Worm (Caenorhabditis elegans) whole organism, L2 larva: ENCODE data around the gene ints-2.

Experiments used
- ZK546.5 ChIP-seq: sonication (generic microtip); optimal IDR thresholded peaks from 2 replicates; lab custom pipeline; 2017; ENCODE audit warnings: missing biosample characterization, missing genetic modification characterization
- aly-2 ChIP-seq: fragments of 150-350 bp; optimal IDR thresholded peaks from 2 replicates; lab custom pipeline; 2014; ENCODE audit warnings: missing biosample characterization, missing genetic modification characterization
- ceh-16 ChIP-seq: fragments of 150-350 bp; optimal IDR thresholded peaks from 2 replicates; lab custom pipeline; 2014; ENCODE audit warnings: missing biosample characterization, missing genetic modification characterization
- egl-27 ChIP-seq: sonication (generic microtip); optimal IDR thresholded peaks from 3 replicates; lab custom pipeline; 2017; ENCODE audit warnings: missing biosample characterization, missing genetic modification reagents, missing genetic modification characterization
- elt-3 ChIP-seq: sonication (generic microtip); optimal IDR thresholded peaks from 2 replicates; lab custom pipeline; 2017; ENCODE audit warnings: missing biosample characterization, missing genetic modification characterization
- nhr-21 ChIP-seq: fragments of 150-350 bp; optimal IDR thresholded peaks from 2 replicates; lab custom pipeline; 2014; ENCODE audit warnings: missing biosample characterization, missing genetic modification characterization
- nhr-237 ChIP-seq: fragments of 150-350 bp; optimal IDR thresholded peaks from 2 replicates; lab custom pipeline; 2014; ENCODE audit warnings: missing biosample characterization, missing genetic modification characterization
- nhr-25 ChIP-seq: fragments of 150-350 bp; sonication (generic microtip); optimal IDR thresholded peaks from 3 replicates; lab custom pipeline; 2014; ENCODE audit warnings: missing biosample characterization, missing genetic modification characterization
- nhr-77 ChIP-seq: fragments of 150-350 bp; optimal IDR thresholded peaks from 2 replicates; lab custom pipeline; 2014; ENCODE audit warnings: missing biosample characterization, missing genetic modification characterization
- ztf-1 ChIP-seq: fragments of 200-800 bp; sonication (Bioruptor generic); conservative IDR thresholded peaks from 2 replicates; pipeline ENCODE4 v1.3.6; 2022; ENCODE audit warnings: missing genetic modification characterization, missing compliant biosample characterization

- TF ChIP-seq ZK546.5 (no peak), aly-2 (no peak), ceh-16 (tag; lab: Kevin White, UChicago) (no peak), elt-3 (no peak), nhr-25 (tag; lab: Kevin White, UChicago) (no peak), ztf-1 (GFP tag; lab: Robert Waterston, UW) (no peak), nhr-77 (tag; lab: Kevin White, UChicago) (no peak), nhr-237 (no peak), egl-27 (tag; lab: Kevin White, UChicago) (no peak), nhr-21 (tag; lab: Kevin White, UChicago) (no peak)
Observed at ce11 chrV:14177657-14178129, 7.8 kb upstream of the ints-2 start, which contains the start of gene ceh-74.
